Fruit fly (Drosophila melanogaster) whole organism, wandering third instar larva: ENCODE measurements around the gene ru.

Source experiments
- Abd-B ChIP-seq: fragments of >200 bp; optimal IDR thresholded peaks from 2 replicates; lab custom pipeline; 2017; ENCODE audit warnings: missing biosample characterization, missing genetic modification characterization
- GATAd ChIP-seq: sonication (Bioruptor generic); optimal IDR thresholded peaks from 2 replicates; lab custom pipeline; 2016; ENCODE audit warnings: missing biosample characterization, missing genetic modification characterization
- OdsH ChIP-seq: fragments of 200-800 bp; sonication (Bioruptor generic); optimal IDR thresholded peaks from 2 replicates; lab custom pipeline; 2016; ENCODE audit warnings: missing biosample characterization, mild to moderate bottlenecking, missing genetic modification characterization
- Rel ChIP-seq, 2 experiments: fragments of 200-800 bp; sonication (Bioruptor generic) in 1 of 2; optimal IDR thresholded peaks; 2 replicates in 1 of 2; 3 replicates in 1 of 2; lab custom pipeline; 2016 to 2019; ENCODE audit warnings: mild to moderate bottlenecking in 2 of 2, missing biosample characterization in 2 of 2, missing genetic modification characterization in 2 of 2, moderate library complexity in 1 of 2
- dmrt93B ChIP-seq: fragments of 200-800 bp; sonication (Bioruptor generic); optimal IDR thresholded peaks from 2 replicates; lab custom pipeline; 2018; ENCODE audit warnings: missing biosample characterization, mild to moderate bottlenecking, missing genetic modification characterization
- sage ChIP-seq: fragments of 200-800 bp; sonication (Bioruptor generic); optimal IDR thresholded peaks from 2 replicates; lab custom pipeline; 2016; ENCODE audit warnings: missing biosample characterization, mild to moderate bottlenecking, missing genetic modification characterization

DNA sequence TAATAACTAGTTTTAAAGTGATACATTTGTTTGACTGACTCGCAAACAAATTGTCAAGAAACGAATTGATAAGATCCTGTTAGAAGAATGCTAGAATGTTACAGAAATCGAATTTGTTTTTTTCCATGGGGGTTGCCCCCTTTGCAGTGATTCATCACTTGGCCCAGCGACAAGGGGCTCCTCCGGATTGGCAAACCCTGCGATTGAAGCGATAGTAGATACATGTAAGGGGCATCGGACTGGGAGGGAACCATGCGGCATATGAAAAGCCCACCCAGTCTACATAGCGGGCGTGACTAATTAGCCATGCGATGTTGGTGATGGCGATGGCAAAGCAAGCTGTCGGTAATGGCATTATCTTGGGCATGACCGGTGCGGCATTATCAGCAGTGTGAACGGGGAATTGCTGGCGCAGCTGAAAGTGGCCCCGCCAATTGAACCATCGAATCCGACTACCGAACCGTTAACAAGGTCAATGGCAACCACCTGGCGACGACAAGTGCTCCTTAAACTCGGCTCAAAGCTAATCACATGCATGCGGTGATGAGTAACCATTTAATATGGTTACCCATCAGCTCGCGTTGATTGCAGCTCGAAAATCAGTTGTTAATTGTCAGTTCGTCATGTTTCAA, 23.4 kb upstream of the ru start:
- TF ChIP-seq dmrt93B (no peak), sage (no peak), Abd-B (GFP tag; lab: Kevin White, UChicago) (no peak), OdsH (GFP tag; lab: Kevin White, UChicago) (no peak), Rel (GFP tag; optimal IDR thresholded peaks at IDR 0.05; lab: Kevin White, UChicago) (no peak), Rel (tag; optimal IDR thresholded peaks at IDR 0.05; lab: Kevin White, UChicago) (no peak), GATAd (GFP tag; lab: Kevin White, UChicago) (no peak)
